Worm (Caenorhabditis elegans): ENCODE measurements around the gene T13C5.9.

T13C5.9 gene

ce11 chrX:6232998-6233626 is 43.1 kb downstream of the T13C5.9 start, which contains the start of gene C14F11.4 (continued):
- TF ChIP-seq ztf-22 (GFP tag; optimal IDR thresholded peaks at IDR 0.05), result no peak

ce11 chrX:6235443-6235842 is 45.4 kb downstream of the T13C5.9 start, which contains the start of gene hsp-43:
Gene hsp-43 (minus strand): TSS chrX:6235543.
- TF ChIP-seq hmg-20 (GFP tag; IDR thresholded peaks at IDR 0.05) (no peak), F37B4.10 (GFP tag; IDR thresholded peaks at IDR 0.05) (no peak), mes-4 (tag; optimal IDR thresholded peaks at IDR 0.05) (no peak), nhr-80 (tag; optimal IDR thresholded peaks at IDR 0.05) (no peak), cebp-2 (GFP tag; IDR thresholded peaks at IDR 0.05) (no peak), egrh-3 (GFP tag; IDR thresholded peaks at IDR 0.05) (no peak), hsf-1 (GFP tag; IDR thresholded peaks at IDR 0.05) (no peak)

- TF ChIP-seq F57C9.4 (tag; optimal IDR thresholded peaks at IDR 0.05) (no peak), cebp-1 (GFP tag; IDR thresholded peaks at IDR 0.05) (no peak), cebp-1 (tag; optimal IDR thresholded peaks at IDR 0.05) (no peak), ztf-26 (tag; optimal IDR thresholded peaks at IDR 0.05) (no peak), B0261.1 (tag; optimal IDR thresholded peaks at IDR 0.05) (no peak), nhr-179 (tag; optimal IDR thresholded peaks at IDR 0.05) (no peak), somi-1 (GFP tag; optimal IDR thresholded peaks at IDR 0.05) (no peak), die-1 (tag; optimal IDR thresholded peaks at IDR 0.05) (no peak), Y56A3A.18 (GFP tag; IDR thresholded peaks at IDR 0.05) (no peak), atf-7 (tag; optimal IDR thresholded peaks at IDR 0.05) (no peak), zim-3 (tag; optimal IDR thresholded peaks at IDR 0.05) (no peak), lin-35 (GFP tag; optimal IDR thresholded peaks at IDR 0.05) (no peak), Y53G8AR.9 (GFP tag; conservative IDR thresholded peaks at IDR 0.05) (no peak), mel-28 (tag; optimal IDR thresholded peaks at IDR 0.05; ENCODE audit: borderline replicate concordance) (no peak), mxl-1 (tag; optimal IDR thresholded peaks at IDR 0.05) (no peak), F57A8.1 (GFP tag; optimal IDR thresholded peaks at IDR 0.05) (no peak), dpl-1 (GFP tag; optimal IDR thresholded peaks at IDR 0.05) (no peak), nfya-2 (GFP tag; IDR thresholded peaks at IDR 0.05) (no peak), attf-6 (GFP tag; IDR thresholded peaks at IDR 0.05) (no peak), ztf-22 (GFP tag; optimal IDR thresholded peaks at IDR 0.05) (no peak), ccch-3 (GFP tag; optimal IDR thresholded peaks at IDR 0.05) (no peak)
Observed at ce11 chrX:6238973-6239372, 48.9 kb downstream of the T13C5.9 start, which contains the start of gene rml-3. Gene rml-3 (minus strand): TSS chrX:6239065.

- TF ChIP-seq zfh-2 (GFP tag; conservative IDR thresholded peaks at IDR 0.05) (peak; percentile 77), hmg-1.2 (GFP tag; IDR thresholded peaks at IDR 0.05) (peak; percentile 60; the same call in 1 of the 2 replicates), T26A5.8 (tag; optimal IDR thresholded peaks at IDR 0.05) (no peak), dpl-1 (GFP tag; optimal IDR thresholded peaks at IDR 0.05) (peak; percentile 43), mes-4 (tag; optimal IDR thresholded peaks at IDR 0.05) (no peak), rcor-1 (GFP tag; IDR thresholded peaks at IDR 0.05) (peak; percentile 41; the same call in 1 of the 2 replicates), madf-6 (GFP tag; IDR thresholded peaks at IDR 0.05) (peak; percentile 58), F57A8.1 (GFP tag; optimal IDR thresholded peaks at IDR 0.05) (no peak), xnd-1 (tag; optimal IDR thresholded peaks at IDR 0.05) (no peak), efl-1 (GFP tag; optimal IDR thresholded peaks at IDR 0.05) (peak; percentile 69), cebp-1 (GFP tag; IDR thresholded peaks at IDR 0.05) (no peak), cebp-1 (tag; optimal IDR thresholded peaks at IDR 0.05) (peak; percentile 33), lin-35 (GFP tag; optimal IDR thresholded peaks at IDR 0.05) (peak in 1 of 3 experiments; percentile 5), sdz-38 (tag; optimal IDR thresholded peaks at IDR 0.05) (no peak), lir-1 (GFP tag; conservative IDR thresholded peaks at IDR 0.05) (no peak), madf-8 (GFP tag; conservative IDR thresholded peaks at IDR 0.05) (0 out of 2 replicates have a peak, but pooled peaks have one; percentile 9), nhr-80 (tag; optimal IDR thresholded peaks at IDR 0.05) (peak; percentile 2), dox-1 (GFP tag; IDR thresholded peaks at IDR 0.05) (peak; percentile 5; the same call in 1 of the 2 replicates)
Observed at ce11 chrX:6239927-6240639, 50.0 kb downstream of the T13C5.9 start.
